Fruit fly (Drosophila melanogaster): ENCODE measurements around the gene r-cup.

DNA sequence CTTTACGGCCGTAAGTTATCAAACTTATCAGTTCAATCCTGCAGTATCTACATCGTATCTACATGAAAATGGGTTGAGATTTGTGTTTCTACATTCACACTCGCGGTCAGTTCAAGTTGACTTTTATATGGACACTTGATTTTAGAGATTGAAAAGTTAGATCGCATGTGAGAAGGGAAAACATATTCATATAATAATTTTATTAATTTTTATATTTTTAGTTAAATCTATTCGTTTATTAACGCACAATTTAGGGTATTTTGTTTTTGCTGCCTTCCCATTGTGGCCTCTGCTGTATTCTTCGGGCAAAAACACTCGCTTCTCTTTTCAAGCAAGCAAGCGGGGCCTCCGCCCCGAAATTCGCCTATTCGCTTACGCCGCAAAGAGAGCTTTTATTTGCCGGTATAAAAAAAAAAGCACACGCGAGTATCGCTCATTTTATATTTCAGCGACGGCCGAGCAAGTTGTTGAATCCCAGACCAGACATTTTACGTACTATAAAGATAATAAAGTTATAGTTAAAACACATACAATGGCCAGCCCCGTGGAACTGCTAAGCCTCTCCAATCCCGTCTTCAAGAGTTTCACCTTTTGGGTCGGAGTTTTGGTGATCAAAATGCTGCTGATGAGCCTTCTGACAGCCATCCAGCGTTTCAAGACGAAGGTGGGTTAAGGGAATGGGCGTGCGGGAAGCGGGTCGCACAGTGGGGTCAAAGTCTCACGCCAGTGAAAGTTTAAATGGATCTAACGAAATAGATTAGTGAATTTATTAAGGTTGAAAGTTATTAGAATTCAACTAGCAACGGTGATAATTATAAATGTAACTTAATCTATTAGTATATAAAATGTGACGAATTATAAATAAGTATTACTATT lies 17.2 kb upstream of the r-cup start:
- TF ChIP-seq dl (GFP tag; optimal IDR thresholded peaks at IDR 0.05; ENCODE audit: insufficient read depth in 1 of 2, partially characterized antibody in 2 of 2) (no peak), pan (optimal IDR thresholded peaks at IDR 0.05) (no peak), br (GFP tag; optimal IDR thresholded peaks at IDR 0.05) (peak; percentile 50)
